Fruit fly (Drosophila melanogaster): Measurements from ENCODE around the gene Rrp1.

Gene Rrp1

DNA sequence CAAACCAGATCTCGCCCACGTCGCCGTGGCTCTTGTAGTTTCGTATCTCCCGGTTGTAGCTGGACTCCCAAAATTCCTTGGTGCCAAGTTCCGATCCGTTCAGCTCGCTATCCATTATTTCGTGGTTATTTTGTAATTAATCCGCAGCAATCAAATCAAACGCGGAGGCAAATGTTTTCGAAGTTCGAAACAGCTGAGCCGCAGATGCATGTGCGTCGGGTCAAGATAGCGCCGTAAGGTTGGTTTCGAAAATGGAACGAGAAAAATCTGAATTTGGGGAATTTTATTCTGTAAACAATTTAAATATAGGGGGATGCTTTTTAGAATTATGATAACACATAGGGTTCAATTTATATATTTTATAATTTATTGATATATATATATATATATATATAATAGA is 6.8 kb upstream of the Rrp1 start, which contains the start of gene CG9643:
CG9643 (minus strand) TSS at position 198 of the 400 bp plus-strand sequence.
- TF ChIP-seq CG1621 (tag; optimal IDR thresholded peaks at IDR 0.05) = no peak
- no peak for TF ChIP-seq pdm3 (GFP tag; optimal IDR thresholded peaks at IDR 0.05)
- no peak for TF ChIP-seq vri (GFP tag; optimal IDR thresholded peaks at IDR 0.05)
- no peak for TF ChIP-seq CG8319 (GFP tag; optimal IDR thresholded peaks at IDR 0.05)
- TF ChIP-seq CG8632 (GFP tag; optimal IDR thresholded peaks at IDR 0.05) = no peak
- TF ChIP-seq lz (GFP tag; optimal IDR thresholded peaks at IDR 0.05) = no peak
- no peak for TF ChIP-seq CG31627 (GFP tag; optimal IDR thresholded peaks at IDR 0.05)
- no peak for TF ChIP-seq cyc (GFP tag; optimal IDR thresholded peaks at IDR 0.05)

DNA sequence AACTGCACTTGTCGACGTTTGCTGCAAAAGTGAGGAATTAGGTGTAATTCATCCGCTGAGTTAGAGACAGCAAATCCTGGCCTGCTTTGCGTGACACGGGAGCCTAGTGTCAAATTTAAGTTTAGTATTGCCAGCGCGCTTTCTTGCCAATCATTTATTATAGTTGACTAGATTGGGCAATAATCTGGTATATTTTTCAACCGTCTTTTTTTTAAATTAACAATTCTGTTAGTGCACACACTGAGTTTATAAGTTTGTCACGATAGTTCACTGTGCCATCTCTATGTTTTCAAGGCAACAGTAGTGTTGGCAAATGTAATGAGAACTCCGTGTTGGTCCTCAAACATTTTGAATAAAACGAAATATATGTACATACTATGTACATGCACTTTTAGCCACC is 4.5 kb upstream of the Rrp1 start, which contains the start of the genes CG9641 and CG3165:
CG9641 (minus strand) TSS at position 34 of the 400 bp plus-strand sequence.
CG3165 (plus strand) TSS at position 294 of the 400 bp plus-strand sequence.
- TF ChIP-seq CG15336 (GFP tag; IDR thresholded peaks at IDR 0.05) = peak; percentile 83
- TF ChIP-seq salr (GFP tag; optimal IDR thresholded peaks at IDR 0.05) = peak in 1 of 2 experiments; percentile 58
- TF ChIP-seq esn (GFP tag; optimal IDR thresholded peaks at IDR 0.05) = peak; percentile 91
- peak; percentile 86 for TF ChIP-seq CG3032 (tag; optimal IDR thresholded peaks at IDR 0.05)
- no peak for TF ChIP-seq Eip78C (GFP tag)
- TF ChIP-seq CG8119 (GFP tag; IDR thresholded peaks at IDR 0.05) = peak; percentile 76; the same call in 2 of the 3 replicates
- TF ChIP-seq vri (GFP tag; optimal IDR thresholded peaks at IDR 0.05) = no peak
- TF ChIP-seq topi (GFP tag; optimal IDR thresholded peaks at IDR 0.05) = no peak
- TF ChIP-seq OdsH (GFP tag; optimal IDR thresholded peaks at IDR 0.05) = no peak
- TF ChIP-seq CG31627 (GFP tag; optimal IDR thresholded peaks at IDR 0.05) = peak; percentile 92
- TF ChIP-seq CG6163 (GFP tag; IDR thresholded peaks at IDR 0.05) = peak; percentile 80
- TF ChIP-seq eg (GFP tag; IDR thresholded peaks at IDR 0.05) = peak; percentile 83
- peak; percentile 82 for TF ChIP-seq Gug (GFP tag; IDR thresholded peaks at IDR 0.05)
- peak; percentile 75 for TF ChIP-seq Ets96B (tag; optimal IDR thresholded peaks at IDR 0.05)
- TF ChIP-seq CG3919 (GFP tag; optimal IDR thresholded peaks at IDR 0.05) = no peak
- no peak for TF ChIP-seq net (GFP tag; optimal IDR thresholded peaks at IDR 0.05)
- TF ChIP-seq CG32006 (GFP tag; optimal IDR thresholded peaks at IDR 0.05) = no peak
- TF ChIP-seq svp (GFP tag) = no peak
- no peak for TF ChIP-seq spab (GFP tag; optimal IDR thresholded peaks at IDR 0.05)
- no peak for TF ChIP-seq Hr39 (GFP tag; optimal IDR thresholded peaks at IDR 0.05)
- peak; percentile 15 for TF ChIP-seq Hr38 (GFP tag; optimal IDR thresholded peaks at IDR 0.05)
- TF ChIP-seq Eip93F (GFP tag; optimal IDR thresholded peaks at IDR 0.05) = peak; percentile 64
- TF ChIP-seq dac (GFP tag; optimal IDR thresholded peaks at IDR 0.05) = no peak
- TF ChIP-seq CG16779 (tag; optimal IDR thresholded peaks at IDR 0.05) = no peak
- peak; percentile 73 for TF ChIP-seq Sox15 (GFP tag; optimal IDR thresholded peaks at IDR 0.05)
- no peak for TF ChIP-seq Sox14 (GFP tag; optimal IDR thresholded peaks at IDR 0.05)
- no peak for TF ChIP-seq ss (GFP tag; optimal IDR thresholded peaks at IDR 0.05)
- no peak for TF ChIP-seq Eip75B (GFP tag; optimal IDR thresholded peaks at IDR 0.05)
- no peak for TF ChIP-seq Ets21C (GFP tag; optimal IDR thresholded peaks at IDR 0.05)
- peak; percentile 78 for TF ChIP-seq CG11902 (GFP tag; optimal IDR thresholded peaks at IDR 0.05)
- TF ChIP-seq lz (GFP tag; optimal IDR thresholded peaks at IDR 0.05) = peak; percentile 92
- TF ChIP-seq CG6854 (GFP tag; optimal IDR thresholded peaks at IDR 0.05) = peak; percentile 74
- no peak for TF ChIP-seq Hr4 (GFP tag; optimal IDR thresholded peaks at IDR 0.05)
- TF ChIP-seq CG11294 (GFP tag; IDR thresholded peaks at IDR 0.05) = peak; percentile 66; the same call in 1 of the 2 replicates
- no peak for TF ChIP-seq achi (GFP tag; optimal IDR thresholded peaks at IDR 0.05)
- TF ChIP-seq cyc (GFP tag; optimal IDR thresholded peaks at IDR 0.05) = peak; percentile 92
- TF ChIP-seq pdm3 (GFP tag; optimal IDR thresholded peaks at IDR 0.05) = no peak
- no peak for TF ChIP-seq fd85E (GFP tag; optimal IDR thresholded peaks at IDR 0.05)
- peak; percentile 74 for TF ChIP-seq fd59A (GFP tag; optimal IDR thresholded peaks at IDR 0.05)
- no peak for TF ChIP-seq Lpt (GFP tag; optimal IDR thresholded peaks at IDR 0.05)
- no peak for TF ChIP-seq CG10669 (GFP tag; optimal IDR thresholded peaks at IDR 0.05)
- TF ChIP-seq CG6276 (GFP tag; optimal IDR thresholded peaks at IDR 0.05) = no peak
- TF ChIP-seq CG8632 (GFP tag; optimal IDR thresholded peaks at IDR 0.05) = no peak
- TF ChIP-seq CG11762 (GFP tag; optimal IDR thresholded peaks at IDR 0.05; ENCODE audit: insufficient read depth) = peak; percentile 72
- no peak for TF ChIP-seq acj6 (GFP tag; optimal IDR thresholded peaks at IDR 0.05)
- no peak for TF ChIP-seq Smox (GFP tag; optimal IDR thresholded peaks at IDR 0.05)
- TF ChIP-seq dsx (GFP tag; optimal IDR thresholded peaks at IDR 0.05; ENCODE audit: poor library complexity, severe bottlenecking) = no peak
- TF ChIP-seq fkh (GFP tag; optimal IDR thresholded peaks at IDR 0.05) = no peak

All from whole organism, prepupa.